In genomic region chrX:2071392-2072001, ce11 we compare ENCODE assay signal across 4 worm cellular contexts.
TF ChIP-seq lines count a peak whose summit lies in the region.

No protein-coding gene starts in this region.

TF ChIP-seq in whole organism, L2 larva, 48 proteins besides CTCF, POLR2A, EP300 and RAD21 (continues in another document):
- TF ChIP-seq lin-13 (GFP tag; optimal IDR thresholded peaks at IDR 0.05; lab: Kevin White, UChicago), result peak; percentile 34
- peak; percentile 77 for TF ChIP-seq lin-11 (tag; optimal IDR thresholded peaks at IDR 0.05; lab: Kevin White, UChicago)
- TF ChIP-seq nhr-129 (tag; optimal IDR thresholded peaks at IDR 0.05; lab: Kevin White, UChicago), result peak; percentile 87
- peak; percentile 37 for TF ChIP-seq nhr-10 (tag; optimal IDR thresholded peaks at IDR 0.05; lab: Kevin White, UChicago)
- TF ChIP-seq ztf-1 (GFP tag; conservative IDR thresholded peaks at IDR 0.05; lab: Robert Waterston, UW), result no peak
- TF ChIP-seq ztf-4 (tag; optimal IDR thresholded peaks at IDR 0.05; lab: Kevin White, UChicago), result peak; percentile 42
- peak; percentile 68 for TF ChIP-seq mab-5 (tag; optimal IDR thresholded peaks at IDR 0.05; lab: Kevin White, UChicago)
- no peak for TF ChIP-seq nhr-23 (tag; optimal IDR thresholded peaks at IDR 0.05; lab: Kevin White, UChicago)
- peak; percentile 75 for TF ChIP-seq crh-2 (tag; optimal IDR thresholded peaks at IDR 0.05; lab: Kevin White, UChicago)
- no peak for TF ChIP-seq ztf-11 (tag; optimal IDR thresholded peaks at IDR 0.05; lab: Kevin White, UChicago)
- no peak for TF ChIP-seq dmd-4 (tag; optimal IDR thresholded peaks at IDR 0.05; lab: Kevin White, UChicago)
- no peak for TF ChIP-seq nhr-237 (tag; optimal IDR thresholded peaks at IDR 0.05; lab: Kevin White, UChicago)
- peak; percentile 30 for TF ChIP-seq nhr-21 (tag; optimal IDR thresholded peaks at IDR 0.05; lab: Kevin White, UChicago)
- peak; percentile 86 for TF ChIP-seq nhr-25 (tag; optimal IDR thresholded peaks at IDR 0.05; lab: Kevin White, UChicago)
- TF ChIP-seq mbf-1 (tag; optimal IDR thresholded peaks at IDR 0.05; lab: Kevin White, UChicago), result no peak
- no peak for TF ChIP-seq R02D3.7 (tag; optimal IDR thresholded peaks at IDR 0.05; lab: Kevin White, UChicago)
- no peak for TF ChIP-seq blmp-1 (tag; optimal IDR thresholded peaks at IDR 0.05; lab: Kevin White, UChicago; ENCODE audit: insufficient read depth)
- TF ChIP-seq nhr-11 (tag; optimal IDR thresholded peaks at IDR 0.05; lab: Kevin White, UChicago), result no peak
- TF ChIP-seq aly-2 (tag; optimal IDR thresholded peaks at IDR 0.05; lab: Kevin White, UChicago), result no peak
- no peak for TF ChIP-seq lin-39 (tag; optimal IDR thresholded peaks at IDR 0.05; lab: Kevin White, UChicago)
- peak; percentile 48 for TF ChIP-seq snpc-4 (tag; optimal IDR thresholded peaks at IDR 0.05; lab: Kevin White, UChicago)
- TF ChIP-seq sma-9 (GFP tag; optimal IDR thresholded peaks at IDR 0.05; lab: Kevin White, UChicago), result peak; percentile 79
- TF ChIP-seq sma-9 (tag; optimal IDR thresholded peaks at IDR 0.05; lab: Kevin White, UChicago), result no peak
- no peak for TF ChIP-seq skn-1 (tag; optimal IDR thresholded peaks at IDR 0.05; lab: Kevin White, UChicago)

TF ChIP-seq in whole organism, L4 larva, 104 proteins besides CTCF, POLR2A, EP300 and RAD21 (continues in another document):
- TF ChIP-seq pha-4 (GFP tag; IDR thresholded peaks at IDR 0.05; lab: Robert Waterston, UW) (no peak), pha-4 (tag; optimal IDR thresholded peaks at IDR 0.05; lab: Kevin White, UChicago) (peak; percentile 25), mep-1 (tag; optimal IDR thresholded peaks at IDR 0.05; lab: Kevin White, UChicago) (peak; percentile 85), F26F4.8 (GFP tag; conservative IDR thresholded peaks at IDR 0.05; lab: Robert Waterston, UW) (no peak), mdl-1 (tag; optimal IDR thresholded peaks at IDR 0.05; lab: Kevin White, UChicago) (peak; percentile 65 to 79), spr-3 (GFP tag; optimal IDR thresholded peaks at IDR 0.05; lab: Kevin White, UChicago) (no peak), mes-2 (tag; optimal IDR thresholded peaks at IDR 0.05; lab: Kevin White, UChicago; ENCODE audit: poor library complexity, severe bottlenecking) (peak; percentile 64), nhr-102 (tag; optimal IDR thresholded peaks at IDR 0.05; lab: Kevin White, UChicago) (no peak), unc-130 (GFP tag; optimal IDR thresholded peaks at IDR 0.05; lab: Kevin White, UChicago) (no peak), nhr-111 (GFP tag; optimal IDR thresholded peaks at IDR 0.05; lab: Kevin White, UChicago) (no peak), ceh-20 (GFP tag; IDR thresholded peaks at IDR 0.05; lab: Robert Waterston, UW) (peak; percentile 64), fkh-10 (GFP tag; optimal IDR thresholded peaks at IDR 0.05; lab: Kevin White, UChicago) (peak; percentile 17), lsy-2 (tag; optimal IDR thresholded peaks at IDR 0.05; lab: Kevin White, UChicago) (no peak), aly-2 (tag; optimal IDR thresholded peaks at IDR 0.05; lab: Kevin White, UChicago) (no peak), ceh-28 (tag; optimal IDR thresholded peaks at IDR 0.05; lab: Kevin White, UChicago) (no peak), F44E2.7 (GFP tag; IDR thresholded peaks at IDR 0.05; lab: Robert Waterston, UW) (no peak), lin-13 (GFP tag; optimal IDR thresholded peaks at IDR 0.05; lab: Kevin White, UChicago) (peak; percentile 34), Y105C5A.15 (GFP tag; IDR thresholded peaks at IDR 0.05; lab: Robert Waterston, UW) (no peak), mxl-2 (GFP tag; conservative IDR thresholded peaks at IDR 0.05; lab: Robert Waterston, UW) (no peak), hlh-11 (tag; optimal IDR thresholded peaks at IDR 0.05; lab: Kevin White, UChicago) (peak; percentile 91), R02D3.7 (tag; optimal IDR thresholded peaks at IDR 0.05; lab: Kevin White, UChicago) (no peak), gei-8 (GFP tag; optimal IDR thresholded peaks at IDR 0.05; lab: Kevin White, UChicago) (no peak), nhr-11 (tag; optimal IDR thresholded peaks at IDR 0.05; lab: Kevin White, UChicago) (peak; percentile 62), ztf-11 (tag; optimal IDR thresholded peaks at IDR 0.05; lab: Kevin White, UChicago) (no peak), nhr-48 (tag; optimal IDR thresholded peaks at IDR 0.05; lab: Kevin White, UChicago) (peak; percentile 34)

TF ChIP-seq in whole organism, late embryonic, 69 proteins besides CTCF, POLR2A, EP300 and RAD21:
- TF ChIP-seq pqm-1 (tag; optimal IDR thresholded peaks at IDR 0.05; lab: Kevin White, UChicago) (no peak), fkh-6 (tag; optimal IDR thresholded peaks at IDR 0.05; lab: Kevin White, UChicago) (no peak), zip-5 (tag; optimal IDR thresholded peaks at IDR 0.05; lab: Kevin White, UChicago) (no peak), ceh-31 (tag; optimal IDR thresholded peaks at IDR 0.05; lab: Kevin White, UChicago) (peak; percentile 55), sox-4 (tag; optimal IDR thresholded peaks at IDR 0.05; lab: Kevin White, UChicago) (no peak), ceh-48 (tag; optimal IDR thresholded peaks at IDR 0.05; lab: Kevin White, UChicago) (no peak), nhr-11 (tag; optimal IDR thresholded peaks at IDR 0.05; lab: Kevin White, UChicago) (no peak), ttx-3 (tag; optimal IDR thresholded peaks at IDR 0.05; lab: Kevin White, UChicago) (no peak), hlh-8 (tag; optimal IDR thresholded peaks at IDR 0.05; lab: Kevin White, UChicago) (peak; percentile 6), ceh-18 (tag; optimal IDR thresholded peaks at IDR 0.05; lab: Kevin White, UChicago) (peak; percentile 43), mec-3 (tag; optimal IDR thresholded peaks at IDR 0.05; lab: Kevin White, UChicago; ENCODE audit: borderline replicate concordance) (no peak), unc-55 (GFP tag; optimal IDR thresholded peaks at IDR 0.05; lab: Kevin White, UChicago) (peak; percentile 23), elt-2 (tag; optimal IDR thresholded peaks at IDR 0.05; lab: Kevin White, UChicago) (peak; percentile 81), pha-4 (tag; optimal IDR thresholded peaks at IDR 0.05; lab: Kevin White, UChicago) (no peak), unc-42 (tag; optimal IDR thresholded peaks at IDR 0.05; lab: Kevin White, UChicago) (peak; percentile 42), pros-1 (tag; optimal IDR thresholded peaks at IDR 0.05; lab: Kevin White, UChicago) (no peak), sdc-2 (tag; optimal IDR thresholded peaks at IDR 0.05; lab: Kevin White, UChicago) (peak; percentile 71), ceh-34 (tag; optimal IDR thresholded peaks at IDR 0.05; lab: Kevin White, UChicago) (peak; percentile 31), nfya-1 (tag; optimal IDR thresholded peaks at IDR 0.05; lab: Kevin White, UChicago) (peak; percentile 26), fax-1 (tag; optimal IDR thresholded peaks at IDR 0.05; lab: Kevin White, UChicago) (no peak), fkh-10 (GFP tag; optimal IDR thresholded peaks at IDR 0.05; lab: Kevin White, UChicago) (no peak), hlh-30 (tag; optimal IDR thresholded peaks at IDR 0.05; lab: Kevin White, UChicago; ENCODE audit: insufficient read depth) (peak; percentile 96), tbx-2 (tag; optimal IDR thresholded peaks at IDR 0.05; lab: Kevin White, UChicago) (peak; percentile 56), sox-2 (GFP tag; IDR thresholded peaks at IDR 0.05; lab: Robert Waterston, UW) (0 out of 2 replicates have a peak, but pooled peaks have one; percentile 5)

TF ChIP-seq in whole organism, mixed stage, embryonic, 35 proteins besides CTCF, POLR2A, EP300 and RAD21 (continues in another document):
- TF ChIP-seq M03D4.4 (tag; optimal IDR thresholded peaks at IDR 0.05; lab: Kevin White, UChicago), result peak; percentile 26
- TF ChIP-seq flh-1 (GFP tag; optimal IDR thresholded peaks at IDR 0.05; lab: Kevin White, UChicago), result no peak
- no peak for TF ChIP-seq nhr-28 (tag; optimal IDR thresholded peaks at IDR 0.05; lab: Kevin White, UChicago)
- TF ChIP-seq lin-32 (GFP tag; optimal IDR thresholded peaks at IDR 0.05; lab: Kevin White, UChicago), result peak; percentile 62
- no peak for TF ChIP-seq unc-120 (tag; optimal IDR thresholded peaks at IDR 0.05; lab: Kevin White, UChicago; ENCODE audit: poor library complexity, severe bottlenecking)
- TF ChIP-seq elt-1 (tag; optimal IDR thresholded peaks at IDR 0.05; lab: Kevin White, UChicago; ENCODE audit: borderline replicate concordance, insufficient read depth), result no peak
- TF ChIP-seq unc-62 (GFP tag; optimal IDR thresholded peaks at IDR 0.05; lab: Kevin White, UChicago), result no peak
- no peak for TF ChIP-seq zip-8 (tag; optimal IDR thresholded peaks at IDR 0.05; lab: Kevin White, UChicago)
- TF ChIP-seq hlh-1 (tag; optimal IDR thresholded peaks at IDR 0.05; lab: Kevin White, UChicago), result peak; percentile 82
- no peak for TF ChIP-seq tbx-8 (GFP tag; optimal IDR thresholded peaks at IDR 0.05; lab: Kevin White, UChicago)
- TF ChIP-seq nhr-237 (tag; optimal IDR thresholded peaks at IDR 0.05; lab: Kevin White, UChicago), result no peak
- TF ChIP-seq ceh-43 (GFP tag; optimal IDR thresholded peaks at IDR 0.05; lab: Kevin White, UChicago), result no peak
- no peak for TF ChIP-seq ceh-39 (tag; optimal IDR thresholded peaks at IDR 0.05; lab: Kevin White, UChicago)
- peak; percentile 31 for TF ChIP-seq mls-2 (tag; optimal IDR thresholded peaks at IDR 0.05; lab: Kevin White, UChicago)
- no peak for TF ChIP-seq elt-3 (tag; optimal IDR thresholded peaks at IDR 0.05; lab: Kevin White, UChicago)
- TF ChIP-seq nhr-12 (tag; optimal IDR thresholded peaks at IDR 0.05; lab: Kevin White, UChicago), result no peak
- peak; percentile 34 for TF ChIP-seq ces-1 (GFP tag; optimal IDR thresholded peaks at IDR 0.05; lab: Kevin White, UChicago)
- TF ChIP-seq blmp-1 (tag; optimal IDR thresholded peaks at IDR 0.05; lab: Kevin White, UChicago), result no peak
- peak; percentile 49 for TF ChIP-seq mep-1 (tag; optimal IDR thresholded peaks at IDR 0.05; lab: Kevin White, UChicago)
- TF ChIP-seq bed-3 (GFP tag; optimal IDR thresholded peaks at IDR 0.05; lab: Kevin White, UChicago), result no peak
- TF ChIP-seq drap-1 (GFP tag; optimal IDR thresholded peaks at IDR 0.05; lab: Kevin White, UChicago), result peak; percentile 5
- TF ChIP-seq cnd-1 (tag; optimal IDR thresholded peaks at IDR 0.05; lab: Kevin White, UChicago), result peak; percentile 80
- TF ChIP-seq pha-4 (tag; optimal IDR thresholded peaks at IDR 0.05; lab: Kevin White, UChicago), result no peak
- TF ChIP-seq nhr-2 (tag; optimal IDR thresholded peaks at IDR 0.05; lab: Kevin White, UChicago), result peak; percentile 92
- no peak for TF ChIP-seq ham-2 (GFP tag; optimal IDR thresholded peaks at IDR 0.05; lab: Kevin White, UChicago)
- no peak for TF ChIP-seq snpc-4 (tag; optimal IDR thresholded peaks at IDR 0.05; lab: Kevin White, UChicago)
- TF ChIP-seq ceh-83 (GFP tag; optimal IDR thresholded peaks at IDR 0.05; lab: Kevin White, UChicago), result no peak
- TF ChIP-seq sptf-1 (tag; optimal IDR thresholded peaks at IDR 0.05; lab: Kevin White, UChicago), result no peak
- TF ChIP-seq unc-39 (tag; optimal IDR thresholded peaks at IDR 0.05; lab: Kevin White, UChicago), result peak; percentile 0
- TF ChIP-seq mab-5 (tag; optimal IDR thresholded peaks at IDR 0.05; lab: Kevin White, UChicago), result no peak
- no peak for TF ChIP-seq sem-2 (GFP tag; optimal IDR thresholded peaks at IDR 0.05; lab: Kevin White, UChicago)
- TF ChIP-seq ztf-11 (tag; optimal IDR thresholded peaks at IDR 0.05; lab: Kevin White, UChicago), result no peak
